Worm (Caenorhabditis elegans): Measurements from ENCODE around the gene F15D4.5.

F15D4.5 gene

ce11 chrII:13278716-13279115, 33.5 kb downstream of the F15D4.5 start:
- TF ChIP-seq cog-1 (tag; optimal IDR thresholded peaks at IDR 0.05) (no peak), klf-2 (GFP tag; conservative IDR thresholded peaks at IDR 0.05) (no peak), ztf-23 (GFP tag; IDR thresholded peaks at IDR 0.05) (no peak), tab-1 (GFP tag; IDR thresholded peaks at IDR 0.05) (no peak), T22C8.4 (GFP tag; IDR thresholded peaks at IDR 0.05) (no peak), ztf-29 (GFP tag; IDR thresholded peaks at IDR 0.05) (no peak), med-1 (GFP tag; optimal IDR thresholded peaks at IDR 0.05; ENCODE audit: insufficient read depth) (no peak), flt-1 (GFP tag; IDR thresholded peaks at IDR 0.05) (no peak), ref-1 (GFP tag; conservative IDR thresholded peaks at IDR 0.05) (no peak)

ce11 chrII:13279216-13280123, 34.3 kb downstream of the F15D4.5 start:
- TF ChIP-seq flt-1 (GFP tag; IDR thresholded peaks at IDR 0.05) (no peak), ref-1 (GFP tag; conservative IDR thresholded peaks at IDR 0.05) (no peak), med-1 (GFP tag; optimal IDR thresholded peaks at IDR 0.05; ENCODE audit: insufficient read depth) (no peak), ztf-29 (GFP tag; IDR thresholded peaks at IDR 0.05) (no peak)

- TF ChIP-seq ref-1 (GFP tag; conservative IDR thresholded peaks at IDR 0.05): no peak
Observed at ce11 chrII:13282566-13282965, 37.4 kb downstream of the F15D4.5 start.

ce11 chrII:13283486-13283885, 38.3 kb downstream of the F15D4.5 start:
- TF ChIP-seq T22C8.4 (GFP tag; IDR thresholded peaks at IDR 0.05) (no peak), ztf-23 (GFP tag; IDR thresholded peaks at IDR 0.05) (no peak), klf-2 (GFP tag; conservative IDR thresholded peaks at IDR 0.05) (no peak), cog-1 (tag; optimal IDR thresholded peaks at IDR 0.05) (no peak), flt-1 (GFP tag; IDR thresholded peaks at IDR 0.05) (no peak), tab-1 (GFP tag; IDR thresholded peaks at IDR 0.05) (no peak), ztf-29 (GFP tag; IDR thresholded peaks at IDR 0.05) (no peak), med-1 (GFP tag; optimal IDR thresholded peaks at IDR 0.05; ENCODE audit: insufficient read depth) (no peak), ref-1 (GFP tag; conservative IDR thresholded peaks at IDR 0.05) (no peak)

- TF ChIP-seq tab-1 (GFP tag; IDR thresholded peaks at IDR 0.05) (no peak), flt-1 (GFP tag; IDR thresholded peaks at IDR 0.05) (no peak), klf-2 (GFP tag; conservative IDR thresholded peaks at IDR 0.05) (no peak), T22C8.4 (GFP tag; IDR thresholded peaks at IDR 0.05) (no peak), ref-1 (GFP tag; conservative IDR thresholded peaks at IDR 0.05) (no peak), cog-1 (tag; optimal IDR thresholded peaks at IDR 0.05) (no peak), med-1 (GFP tag; optimal IDR thresholded peaks at IDR 0.05; ENCODE audit: insufficient read depth) (no peak), ztf-29 (GFP tag; IDR thresholded peaks at IDR 0.05) (no peak), ztf-23 (GFP tag; IDR thresholded peaks at IDR 0.05) (no peak)
Observed at ce11 chrII:13284148-13284547, 39.0 kb downstream of the F15D4.5 start.

- no peak for TF ChIP-seq flt-1 (GFP tag; IDR thresholded peaks at IDR 0.05)
Observed at ce11 chrII:13285729-13286128, 40.6 kb downstream of the F15D4.5 start, which contains the start of gene ztf-22. Gene ztf-22 (minus strand): TSS chrII:13285829.

- TF ChIP-seq ref-1 (GFP tag; conservative IDR thresholded peaks at IDR 0.05) (no peak; the same call in 1 of the 2 replicates), tab-1 (GFP tag; IDR thresholded peaks at IDR 0.05) (0 out of 2 replicates have a peak, but pooled peaks have one; percentile 17), cog-1 (tag; optimal IDR thresholded peaks at IDR 0.05) (no peak), T22C8.4 (GFP tag; IDR thresholded peaks at IDR 0.05) (no peak)
Observed at ce11 chrII:13289891-13290290, 44.7 kb downstream of the F15D4.5 start.

- TF ChIP-seq ztf-29 (GFP tag; IDR thresholded peaks at IDR 0.05): no peak
Observed at ce11 chrII:13290518-13291286, 45.5 kb downstream of the F15D4.5 start.

ce11 chrII:13291406-13292124, 46.4 kb downstream of the F15D4.5 start:
- TF ChIP-seq ztf-23 (GFP tag; IDR thresholded peaks at IDR 0.05) (peak; percentile 66; the same call in 1 of the 2 replicates), cog-1 (tag; optimal IDR thresholded peaks at IDR 0.05) (peak; percentile 37), T22C8.4 (GFP tag; IDR thresholded peaks at IDR 0.05) (no peak), tab-1 (GFP tag; IDR thresholded peaks at IDR 0.05) (peak; percentile 43; the same call in 1 of the 2 replicates)

ce11 chrII:13292913-13293312, 47.7 kb downstream of the F15D4.5 start:
- TF ChIP-seq ztf-29 (GFP tag; IDR thresholded peaks at IDR 0.05): no peak
- TF ChIP-seq ztf-23 (GFP tag; IDR thresholded peaks at IDR 0.05): no peak
- TF ChIP-seq med-1 (GFP tag; optimal IDR thresholded peaks at IDR 0.05; ENCODE audit: insufficient read depth): no peak
- TF ChIP-seq cog-1 (tag; optimal IDR thresholded peaks at IDR 0.05): no peak
- TF ChIP-seq ref-1 (GFP tag; conservative IDR thresholded peaks at IDR 0.05): no peak
- TF ChIP-seq T22C8.4 (GFP tag; IDR thresholded peaks at IDR 0.05): no peak
- no peak for TF ChIP-seq tab-1 (GFP tag; IDR thresholded peaks at IDR 0.05)
- TF ChIP-seq klf-2 (GFP tag; conservative IDR thresholded peaks at IDR 0.05): no peak
- TF ChIP-seq flt-1 (GFP tag; IDR thresholded peaks at IDR 0.05): no peak

Data from whole organism, midembryonic.